Worm (Caenorhabditis elegans) whole organism, early embryonic: ENCODE data around the gene nhr-42.

Source experiments
- B0310.2 ChIP-seq: sonication (generic microtip); optimal IDR thresholded peaks from 2 replicates; lab custom pipeline; 2016; ENCODE audit warnings: mild to moderate bottlenecking, missing genetic modification characterization, missing compliant biosample characterization
- F13C5.2 ChIP-seq: sonication (generic microtip); optimal IDR thresholded peaks from 2 replicates; lab custom pipeline; 2017; ENCODE audit warnings: mild to moderate bottlenecking, missing genetic modification characterization, inconsistent platforms, missing compliant biosample characterization
- aly-1 ChIP-seq: sonication (generic microtip); optimal IDR thresholded peaks from 2 replicates; lab custom pipeline; 2016; ENCODE audit warnings: missing genetic modification characterization, missing compliant biosample characterization
- ama-1 ChIP-seq: fragments of 150-350 bp; optimal IDR thresholded peaks from 2 replicates; lab custom pipeline; 2014
- ceh-13 ChIP-seq: fragments of 200-800 bp; sonication (Bioruptor generic); optimal IDR thresholded peaks from 2 replicates; lab custom pipeline; 2018; ENCODE audit warnings: mild to moderate bottlenecking, missing genetic modification characterization, missing compliant biosample characterization
- ceh-36 ChIP-seq: sonication (generic microtip); optimal IDR thresholded peaks from 2 replicates; lab custom pipeline; 2016; ENCODE audit warnings: missing genetic modification characterization, inconsistent platforms, missing compliant biosample characterization
- ets-7 ChIP-seq: sonication (generic microtip); optimal IDR thresholded peaks from 2 replicates; lab custom pipeline; 2016; ENCODE audit warnings: missing genotype, missing genetic modification characterization, missing compliant biosample characterization
- flt-1 ChIP-seq: fragments of 200-800 bp; sonication (Bioruptor generic); IDR thresholded peaks from 2 replicates; pipeline ENCODE4 v1.3.6; 2022; ENCODE audit warnings: missing genetic modification characterization, missing compliant biosample characterization
- hmbx-1 ChIP-seq: sonication (generic microtip); optimal IDR thresholded peaks from 2 replicates; lab custom pipeline; 2016; ENCODE audit warnings: mild to moderate bottlenecking, missing genetic modification characterization, missing compliant biosample characterization
- hmg-4 ChIP-seq: fragments of 200-800 bp; sonication (Bioruptor generic); optimal IDR thresholded peaks from 2 replicates; lab custom pipeline; 2018; ENCODE audit warnings: mild to moderate bottlenecking, missing genetic modification characterization, missing compliant biosample characterization
- hnd-1 ChIP-seq: sonication (generic microtip); optimal IDR thresholded peaks from 2 replicates; lab custom pipeline; 2016; ENCODE audit warnings: missing genetic modification characterization, missing compliant biosample characterization
- pes-1 ChIP-seq: fragments of 200-800 bp; sonication (Bioruptor generic); IDR thresholded peaks from 2 replicates; pipeline ENCODE4 v1.3.6; 2022; ENCODE audit warnings: missing genetic modification reagents, missing genetic modification characterization, missing compliant biosample characterization
- scrt-1 ChIP-seq: fragments of 200-800 bp; sonication (Bioruptor generic); IDR thresholded peaks from 2 replicates; pipeline ENCODE4 v1.3.6; 2022; ENCODE audit warnings: missing genetic modification characterization, missing compliant biosample characterization
- sea-1 ChIP-seq: fragments of 200-800 bp; sonication (Bioruptor generic); conservative IDR thresholded peaks from 2 replicates; pipeline ENCODE4 v1.3.6; 2022; ENCODE audit warnings: missing genetic modification characterization, missing compliant biosample characterization
- tbx-11 ChIP-seq: fragments of 200-800 bp; sonication (Bioruptor generic); IDR thresholded peaks from 2 replicates; pipeline ENCODE4 v1.3.6; 2022; ENCODE audit warnings: missing genetic modification characterization, missing compliant biosample characterization
- tbx-37 ChIP-seq: fragments of 200-800 bp; sonication (Bioruptor generic); conservative IDR thresholded peaks from 2 replicates; pipeline ENCODE4 v1.3.6; 2022; ENCODE audit warnings: missing genetic modification reagents, missing genetic modification characterization, missing compliant biosample characterization
- tra-4 ChIP-seq: sonication (generic microtip); optimal IDR thresholded peaks from 2 replicates; lab custom pipeline; 2017; ENCODE audit warnings: missing genetic modification characterization, missing compliant biosample characterization

nhr-42 gene

DNA sequence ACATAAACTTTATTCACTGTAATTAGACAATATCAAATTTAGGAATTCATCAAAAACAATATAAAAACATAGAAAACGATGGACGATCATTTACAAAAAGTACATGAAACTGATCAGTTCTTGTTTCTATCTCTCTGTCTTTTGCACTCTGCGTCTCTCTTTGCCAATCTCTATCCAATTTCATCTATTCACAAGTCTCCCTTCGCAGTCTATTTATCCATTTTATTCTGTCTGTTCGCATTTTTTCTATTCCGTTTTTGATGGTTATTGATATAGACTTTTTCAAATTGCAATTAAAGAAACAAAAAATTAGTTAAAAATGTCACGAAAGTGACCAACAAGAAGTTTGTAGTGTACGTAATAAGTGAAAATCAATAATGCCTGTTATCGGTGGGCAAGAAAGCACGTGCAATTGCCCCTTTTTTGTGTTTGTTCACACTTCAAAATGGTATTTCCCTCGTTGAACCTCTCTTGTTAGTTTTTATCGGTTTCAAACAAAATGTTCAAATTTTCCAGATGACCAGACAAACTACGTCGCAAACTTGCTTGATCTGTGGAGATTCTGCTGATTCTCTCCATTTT lies at the start of gene nhr-42:
nhr-42 (plus strand) TSS at position 517 of the 582 bp plus-strand sequence.
- TF ChIP-seq hmg-4 (no peak), tra-4 (no peak), pes-1 (GFP tag; lab: Robert Waterston, UW) (no peak), ceh-13 (GFP tag; lab: Kevin White, UChicago) (no peak), tbx-37 (no peak), scrt-1 (GFP tag; lab: Robert Waterston, UW) (no peak), B0310.2 (tag; lab: Kevin White, UChicago) (no peak), aly-1 (tag; lab: Kevin White, UChicago) (no peak), ama-1 (no peak), hnd-1 (tag; lab: Kevin White, UChicago) (no peak), F13C5.2 (no peak), hmbx-1 (no peak), ets-7 (tag; lab: Kevin White, UChicago) (no peak), ceh-36 (tag; lab: Kevin White, UChicago) (no peak)

DNA sequence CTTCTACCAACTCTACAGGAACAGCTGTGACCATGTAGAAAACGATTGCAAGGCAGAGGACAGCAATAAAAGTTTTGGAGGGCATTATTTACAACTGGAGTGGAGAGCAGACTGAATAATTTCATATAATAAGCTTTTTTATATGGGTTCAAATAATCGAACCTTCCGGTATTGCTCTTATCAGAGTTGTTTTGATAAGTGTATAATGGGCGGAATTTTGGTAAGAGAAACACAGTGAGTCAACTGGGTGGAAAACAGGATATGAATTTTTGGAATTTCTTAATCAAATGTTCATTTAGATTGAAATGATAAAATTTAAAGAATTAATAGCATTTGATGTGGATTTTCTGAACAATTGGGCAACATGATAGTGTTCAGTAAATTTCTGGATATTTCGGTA lies 48.8 kb upstream of the nhr-42 start, which contains the start of gene Y57E12B.11:
Y57E12B.11 (minus strand) TSS at position 101 of the 400 bp plus-strand sequence.
- TF ChIP-seq ets-7 (tag; lab: Kevin White, UChicago): no peak
- TF ChIP-seq tbx-11: no peak
- no peak for TF ChIP-seq aly-1 (tag; lab: Kevin White, UChicago)
- no peak for TF ChIP-seq ama-1
- TF ChIP-seq hmbx-1: no peak
- TF ChIP-seq ceh-36 (tag; lab: Kevin White, UChicago): no peak
- TF ChIP-seq flt-1 (GFP tag; lab: Robert Waterston, UW): no peak
- TF ChIP-seq pes-1 (GFP tag; lab: Robert Waterston, UW): no peak
- TF ChIP-seq hmg-4: no peak
- TF ChIP-seq tbx-37: no peak
- TF ChIP-seq tra-4: no peak
- TF ChIP-seq sea-1 (GFP tag; lab: Robert Waterston, UW): no peak
- no peak for TF ChIP-seq F13C5.2
- TF ChIP-seq ceh-13 (GFP tag; lab: Kevin White, UChicago): no peak
- no peak for TF ChIP-seq hnd-1 (tag; lab: Kevin White, UChicago)
- TF ChIP-seq scrt-1 (GFP tag; lab: Robert Waterston, UW): no peak
- no peak for TF ChIP-seq B0310.2 (tag; lab: Kevin White, UChicago)

DNA sequence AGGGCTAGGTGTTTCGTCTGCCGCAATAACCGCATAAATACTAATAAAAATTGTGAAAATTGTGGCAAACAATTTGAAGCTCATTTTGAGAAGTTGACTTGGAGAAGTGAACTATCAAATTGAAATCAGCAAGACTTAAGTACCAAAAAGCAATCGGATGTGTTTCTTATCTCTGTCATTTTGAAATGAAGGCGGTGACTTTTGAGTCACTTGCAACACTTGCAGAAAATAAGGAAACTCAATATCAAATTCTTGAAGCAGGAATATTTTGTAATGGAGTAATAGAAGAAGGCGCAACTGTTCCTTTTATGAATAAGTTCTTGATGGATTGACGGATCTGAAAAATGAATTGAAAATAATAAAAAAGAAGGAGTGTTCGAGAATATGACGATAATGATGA lies 47.3 kb upstream of the nhr-42 start, which contains the start of gene T07H8.11:
T07H8.11 (minus strand) TSS at position 101 of the 400 bp plus-strand sequence.
- no peak for TF ChIP-seq ama-1
- no peak for TF ChIP-seq flt-1 (GFP tag; lab: Robert Waterston, UW)
- TF ChIP-seq B0310.2 (tag; lab: Kevin White, UChicago): no peak
- no peak for TF ChIP-seq ets-7 (tag; lab: Kevin White, UChicago)

- TF ChIP-seq F13C5.2: no peak
- no peak for TF ChIP-seq tbx-11
- TF ChIP-seq pes-1 (GFP tag; lab: Robert Waterston, UW): no peak
- no peak for TF ChIP-seq sea-1 (GFP tag; lab: Robert Waterston, UW)
- no peak for TF ChIP-seq flt-1 (GFP tag; lab: Robert Waterston, UW)
- TF ChIP-seq ceh-36 (tag; lab: Kevin White, UChicago): no peak
- no peak for TF ChIP-seq ama-1
- no peak for TF ChIP-seq tra-4
- no peak for TF ChIP-seq ets-7 (tag; lab: Kevin White, UChicago)
- TF ChIP-seq B0310.2 (tag; lab: Kevin White, UChicago): no peak
- TF ChIP-seq scrt-1 (GFP tag; lab: Robert Waterston, UW): no peak
- TF ChIP-seq aly-1 (tag; lab: Kevin White, UChicago): no peak
- TF ChIP-seq tbx-37: no peak
- TF ChIP-seq hmg-4: no peak
- no peak for TF ChIP-seq ceh-13 (GFP tag; lab: Kevin White, UChicago)
- TF ChIP-seq hnd-1 (tag; lab: Kevin White, UChicago): no peak
- TF ChIP-seq hmbx-1: no peak
Measured at ce11 chrV:6953797-6954196, 44.8 kb upstream of the nhr-42 start, which contains the start of gene srg-31. srg-31 (minus strand) TSS chrV:6953897.

DNA sequence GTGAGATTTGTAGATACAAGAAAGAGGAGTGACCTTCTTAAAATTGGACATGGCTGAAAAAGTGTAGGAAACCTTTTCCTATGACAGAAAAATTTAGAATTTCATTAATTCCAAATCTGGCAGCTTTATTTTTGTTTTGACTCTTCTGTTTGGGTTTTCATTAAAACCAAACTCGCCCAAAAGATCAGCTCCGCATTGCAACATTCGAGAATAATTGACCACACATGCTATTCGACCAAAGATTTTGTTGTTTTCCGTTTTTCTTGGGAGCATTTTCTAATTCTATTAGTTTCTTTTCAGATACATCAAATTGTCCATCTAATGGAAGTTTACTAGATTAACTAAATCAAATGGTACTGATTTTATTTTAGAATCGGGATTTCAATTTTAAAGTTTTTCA lies 42.4 kb upstream of the nhr-42 start, which contains the start of gene mec-1:
mec-1 (plus strand) TSS at position 301 of the 400 bp plus-strand sequence.
- TF ChIP-seq aly-1 (tag; lab: Kevin White, UChicago) (no peak), sea-1 (GFP tag; lab: Robert Waterston, UW) (no peak), tbx-37 (no peak), tbx-11 (no peak), hnd-1 (tag; lab: Kevin White, UChicago) (no peak), F13C5.2 (no peak), hmg-4 (no peak), ceh-36 (tag; lab: Kevin White, UChicago) (no peak), flt-1 (GFP tag; lab: Robert Waterston, UW) (no peak), ceh-13 (GFP tag; lab: Kevin White, UChicago) (no peak), ets-7 (tag; lab: Kevin White, UChicago) (no peak), pes-1 (GFP tag; lab: Robert Waterston, UW) (no peak), hmbx-1 (no peak), scrt-1 (GFP tag; lab: Robert Waterston, UW) (no peak), ama-1 (no peak)

DNA sequence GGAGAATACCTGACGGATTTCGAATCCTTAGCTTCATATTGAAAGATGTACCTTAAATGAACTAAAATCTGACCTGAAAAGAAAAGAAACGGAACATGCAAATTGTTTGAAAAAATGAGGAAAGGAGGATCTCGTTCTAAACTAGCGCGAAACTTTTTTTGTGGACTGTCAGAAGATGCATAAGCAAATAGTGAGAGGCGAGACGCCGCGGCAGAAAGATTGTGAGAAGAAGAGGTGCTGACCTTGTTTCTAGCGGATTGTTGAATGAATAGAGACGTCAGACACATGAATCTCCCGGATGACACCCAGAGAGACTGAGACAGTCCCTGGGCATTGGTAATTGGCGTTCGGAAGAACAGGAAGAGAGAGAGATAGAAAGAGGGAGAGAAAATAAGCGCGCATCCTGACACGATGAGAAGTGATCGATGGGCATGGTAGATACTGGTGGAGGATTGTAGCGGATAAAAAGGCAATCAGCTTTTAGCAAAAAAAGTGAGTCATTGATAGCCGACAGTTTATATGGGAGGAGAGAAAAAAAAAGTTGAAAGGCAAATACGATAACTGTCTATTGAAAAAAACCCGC lies 28.6 kb upstream of the nhr-42 start, which contains the start of gene ptr-15:
ptr-15 (minus strand) TSS at position 51 of the 583 bp plus-strand sequence.
- TF ChIP-seq ceh-36 (tag; lab: Kevin White, UChicago) (no peak), ceh-13 (GFP tag; lab: Kevin White, UChicago) (no peak), flt-1 (GFP tag; lab: Robert Waterston, UW) (no peak), scrt-1 (GFP tag; lab: Robert Waterston, UW) (no peak), sea-1 (GFP tag; lab: Robert Waterston, UW) (no peak), tbx-11 (no peak), tra-4 (no peak), tbx-37 (no peak), ets-7 (tag; lab: Kevin White, UChicago) (no peak), aly-1 (tag; lab: Kevin White, UChicago) (no peak), F13C5.2 (no peak), B0310.2 (tag; lab: Kevin White, UChicago) (no peak), ama-1 (no peak)

DNA sequence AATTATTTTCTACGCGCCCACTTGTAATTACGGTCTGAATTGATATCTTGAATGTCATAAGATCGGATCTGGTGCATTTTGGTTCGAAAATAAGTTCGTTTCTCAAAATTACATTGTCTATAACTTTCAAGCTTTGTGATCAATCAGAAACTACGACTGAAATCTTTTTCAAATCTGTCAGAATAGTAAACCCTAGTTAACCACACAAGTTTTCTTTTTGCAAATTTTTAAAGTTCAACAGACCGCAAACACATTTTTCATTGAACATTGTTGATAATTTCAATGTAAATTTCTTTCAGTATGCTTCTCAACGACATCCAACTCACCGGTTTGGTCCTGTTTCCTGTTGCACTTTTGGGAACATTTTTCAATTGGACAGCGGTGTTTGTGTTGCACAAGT lies 27.1 kb upstream of the nhr-42 start, which contains the start of gene srx-59:
srx-59 (plus strand) TSS at position 301 of the 400 bp plus-strand sequence.
- TF ChIP-seq pes-1 (GFP tag; lab: Robert Waterston, UW) (no peak), tra-4 (no peak), ets-7 (tag; lab: Kevin White, UChicago) (no peak), scrt-1 (GFP tag; lab: Robert Waterston, UW) (no peak), hnd-1 (tag; lab: Kevin White, UChicago) (no peak), sea-1 (GFP tag; lab: Robert Waterston, UW) (no peak), flt-1 (GFP tag; lab: Robert Waterston, UW) (no peak), B0310.2 (tag; lab: Kevin White, UChicago) (no peak), tbx-37 (no peak), F13C5.2 (no peak), aly-1 (tag; lab: Kevin White, UChicago) (no peak), hmbx-1 (no peak), tbx-11 (no peak), ceh-36 (tag; lab: Kevin White, UChicago) (no peak), ceh-13 (GFP tag; lab: Kevin White, UChicago) (no peak), hmg-4 (no peak)
